In the genomic region with DNA sequence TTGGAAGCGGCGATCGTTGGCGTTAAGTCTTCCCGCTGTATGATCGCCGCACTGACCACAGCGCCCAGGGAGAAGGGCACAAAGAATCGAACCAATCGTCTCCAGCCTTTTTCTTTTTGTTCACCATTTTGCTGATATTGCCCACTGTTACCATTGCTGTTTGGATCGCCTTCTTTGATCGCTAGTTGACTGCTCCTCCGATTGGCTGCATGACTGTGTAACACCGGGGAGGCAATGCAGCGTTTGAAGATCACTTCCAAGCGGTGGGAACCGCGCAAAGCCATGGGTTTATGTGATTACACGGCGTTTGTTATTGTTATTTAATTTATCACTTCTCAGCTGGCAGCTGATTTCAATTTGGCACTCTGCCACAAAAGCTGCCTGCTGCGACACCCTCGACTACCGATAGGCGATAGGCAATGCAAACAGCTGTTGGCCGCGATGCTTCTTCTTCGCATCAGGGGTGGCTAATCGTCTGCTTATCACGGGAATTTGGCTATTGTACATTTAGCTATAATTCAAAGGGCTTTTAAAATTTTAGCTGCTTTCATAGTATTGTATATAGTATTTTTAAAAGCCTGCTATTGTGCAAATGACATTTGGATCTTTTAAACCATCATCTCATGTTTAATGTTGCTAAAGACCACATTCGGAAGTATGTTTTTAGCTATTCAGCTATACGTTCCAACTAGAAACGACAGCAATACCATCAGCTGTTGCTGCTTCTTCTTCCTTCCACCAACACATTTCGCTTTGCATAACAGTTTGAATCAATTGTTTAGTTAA, we compare ENCODE assay signal across 1 fruit fly cellular context.
TF ChIP-seq lines count a peak whose summit lies in the region.

A gene (minus strand): TSS at position 590 of the 786 bp plus-strand sequence.
A gene (plus strand): TSS at position 716 of the 786 bp plus-strand sequence.

TF ChIP-seq in whole organism, embryonic, 481 proteins besides CTCF, POLR2A, EP300 and RAD21 (continued from another document and continues in another):
- TF ChIP-seq CG14050 (GFP tag; IDR thresholded peaks at IDR 0.05; lab: Robert Waterston, UW) (no peak), CG5245 (GFP tag; optimal IDR thresholded peaks at IDR 0.05; lab: Kevin White, UChicago) (no peak), CG17829 (tag; optimal IDR thresholded peaks at IDR 0.05; lab: Kevin White, UChicago) (peak; percentile 77), pb (GFP tag; optimal IDR thresholded peaks at IDR 0.05; lab: Kevin White, UChicago) (peak; percentile 47), CG11085 (GFP tag; IDR thresholded peaks at IDR 0.05; lab: Robert Waterston, UW) (peak; percentile 30; the same call in 1 of the 2 replicates), CG6689 (GFP tag; IDR thresholded peaks at IDR 0.05; lab: Robert Waterston, UW) (no peak), Nf-YA (GFP tag; IDR thresholded peaks at IDR 0.05; lab: Robert Waterston, UW) (no peak), sob (GFP tag; IDR thresholded peaks at IDR 0.05; lab: Robert Waterston, UW) (no peak; the same call in 1 of the 2 replicates), oc (tag; optimal IDR thresholded peaks at IDR 0.05; lab: Kevin White, UChicago) (no peak), aop (GFP tag; IDR thresholded peaks at IDR 0.05; lab: Robert Waterston, UW) (no peak), Nf-YB (GFP tag; optimal IDR thresholded peaks at IDR 0.05; lab: Kevin White, UChicago) (no peak), pan (optimal IDR thresholded peaks at IDR 0.05; lab: Kevin White, UChicago) (no peak), pan (GFP tag; optimal IDR thresholded peaks at IDR 0.05 in 1 of 2, IDR thresholded peaks at IDR 0.05 in 1 of 2) (peak in 1 of 2 experiments; percentile 30), CG43689 (GFP tag; IDR thresholded peaks at IDR 0.05; lab: Robert Waterston, UW) (no peak), Sin3A (optimal IDR thresholded peaks at IDR 0.05; lab: Kevin White, UChicago) (peak; percentile 90), CG9932 (GFP tag; IDR thresholded peaks at IDR 0.05; lab: Robert Waterston, UW) (peak; percentile 84), gsb (GFP tag; IDR thresholded peaks at IDR 0.05; lab: Robert Waterston, UW) (no peak), CG34376 (GFP tag; optimal IDR thresholded peaks at IDR 0.05; lab: Kevin White, UChicago) (peak; percentile 58), zen2 (GFP tag; IDR thresholded peaks at IDR 0.05; lab: Robert Waterston, UW; ENCODE audit: partially characterized antibody) (peak; percentile 46; the same call in 1 of the 3 replicates), wdn (GFP tag; IDR thresholded peaks at IDR 0.05; lab: Robert Waterston, UW) (no peak), CG10147 (GFP tag; optimal IDR thresholded peaks at IDR 0.05; lab: Kevin White, UChicago) (peak; percentile 30), vfl (GFP tag; optimal IDR thresholded peaks at IDR 0.05; lab: Kevin White, UChicago) (peak; percentile 60), CG10321 (GFP tag; IDR thresholded peaks at IDR 0.05; lab: Robert Waterston, UW) (no peak), prd (optimal IDR thresholded peaks at IDR 0.05; lab: Kevin White, UChicago) (no peak), prd (GFP tag; IDR thresholded peaks at IDR 0.05; lab: Robert Waterston, UW) (peak; percentile 66; the same call in 1 of the 3 replicates), CG6175 (GFP tag; IDR thresholded peaks at IDR 0.05; lab: Robert Waterston, UW) (no peak), salm (tag; optimal IDR thresholded peaks at IDR 0.05; lab: Kevin White, UChicago) (no peak), CG4328 (GFP tag; optimal IDR thresholded peaks at IDR 0.05; lab: Kevin White, UChicago) (peak; percentile 18), insv (GFP tag; optimal IDR thresholded peaks at IDR 0.05; lab: Kevin White, UChicago) (peak in 1 of 2 experiments; percentile 87), slbo (GFP tag; IDR thresholded peaks at IDR 0.05; lab: Robert Waterston, UW) (peak; percentile 76), CG1233 (GFP tag; optimal IDR thresholded peaks at IDR 0.05; lab: Kevin White, UChicago) (peak; percentile 50), CG8478 (optimal IDR thresholded peaks at IDR 0.05; lab: Kevin White, UChicago) (no peak), CG3407 (GFP tag; optimal IDR thresholded peaks at IDR 0.05; lab: Kevin White, UChicago) (peak; percentile 25), Ssrp (tag; optimal IDR thresholded peaks at IDR 0.05; lab: Kevin White, UChicago) (peak; percentile 54), CG12744 (GFP tag; optimal IDR thresholded peaks at IDR 0.05; lab: Kevin White, UChicago) (peak; percentile 55), MTF-1 (GFP tag; optimal IDR thresholded peaks at IDR 0.05; lab: Kevin White, UChicago; ENCODE audit: borderline replicate concordance) (no peak), CG13894 (tag; optimal IDR thresholded peaks at IDR 0.05; lab: Kevin White, UChicago) (no peak), bsh (GFP tag; optimal IDR thresholded peaks at IDR 0.05; lab: Kevin White, UChicago) (peak in 1 of 2 experiments; percentile 39), Ptx1 (GFP tag; IDR thresholded peaks at IDR 0.05; lab: Robert Waterston, UW) (no peak; the same call in 1 of the 2 replicates), rib (GFP tag; IDR thresholded peaks at IDR 0.05; lab: Robert Waterston, UW) (no peak), Hr3 (GFP tag; optimal IDR thresholded peaks at IDR 0.05; lab: Kevin White, UChicago) (peak; percentile 78), Nf-YC (tag; optimal IDR thresholded peaks at IDR 0.05; lab: Kevin White, UChicago) (no peak), Doc2 (GFP tag; IDR thresholded peaks at IDR 0.05; lab: Robert Waterston, UW) (no peak), Tbp (GFP tag; optimal IDR thresholded peaks at IDR 0.05; lab: Kevin White, UChicago) (peak; percentile 84), CG4707 (GFP tag; optimal IDR thresholded peaks at IDR 0.05; lab: Kevin White, UChicago) (peak; percentile 97), MBD-R2 (GFP tag; IDR thresholded peaks at IDR 0.05; lab: Robert Waterston, UW) (peak; percentile 99), Neu2 (GFP tag; optimal IDR thresholded peaks at IDR 0.05; lab: Kevin White, UChicago; ENCODE audit: borderline replicate concordance) (peak; percentile 51), CG31388 (GFP tag; optimal IDR thresholded peaks at IDR 0.05; lab: Kevin White, UChicago) (no peak), HmgZ (tag; optimal IDR thresholded peaks at IDR 0.05; lab: Kevin White, UChicago) (peak; percentile 73), CG16863 (GFP tag; optimal IDR thresholded peaks at IDR 0.05; lab: Kevin White, UChicago) (peak; percentile 42), CG10979 (tag; optimal IDR thresholded peaks at IDR 0.05; lab: Kevin White, UChicago) (peak; percentile 50), CG8359 (GFP tag; optimal IDR thresholded peaks at IDR 0.05; lab: Kevin White, UChicago; ENCODE audit: borderline replicate concordance) (no peak), CG7786 (GFP tag; optimal IDR thresholded peaks at IDR 0.05; lab: Kevin White, UChicago) (peak; percentile 66), Hmx (GFP tag; optimal IDR thresholded peaks at IDR 0.05; lab: Kevin White, UChicago) (no peak), grn (GFP tag; optimal IDR thresholded peaks at IDR 0.05; lab: Kevin White, UChicago) (peak; percentile 18), tll (GFP tag; optimal IDR thresholded peaks at IDR 0.05; lab: Kevin White, UChicago) (peak; percentile 59 to 68), CG4820 (GFP tag; optimal IDR thresholded peaks at IDR 0.05; lab: Kevin White, UChicago) (peak; percentile 39), CG6272 (GFP tag; IDR thresholded peaks at IDR 0.05; lab: Robert Waterston, UW) (peak; percentile 30; the same call in 1 of the 2 replicates), esg (GFP tag; conservative IDR thresholded peaks at IDR 0.05; lab: Robert Waterston, UW) (no peak), bbx (GFP tag; IDR thresholded peaks at IDR 0.05; lab: Robert Waterston, UW; ENCODE audit: partially characterized antibody) (0 out of 2 replicates have a peak, but pooled peaks have one; percentile 49), CG11723 (GFP tag; optimal IDR thresholded peaks at IDR 0.05; lab: Kevin White, UChicago) (no peak), crol (GFP tag; IDR thresholded peaks at IDR 0.05; lab: Robert Waterston, UW) (no peak), dmrt11E (tag; optimal IDR thresholded peaks at IDR 0.05; lab: Kevin White, UChicago) (peak; percentile 43), CG9817 (tag; optimal IDR thresholded peaks at IDR 0.05; lab: Kevin White, UChicago) (peak; percentile 73), Stat92E (GFP tag; optimal IDR thresholded peaks at IDR 0.05; lab: Kevin White, UChicago) (no peak), CG6854 (GFP tag; optimal IDR thresholded peaks at IDR 0.05; lab: Kevin White, UChicago) (no peak), CG15696 (tag; optimal IDR thresholded peaks at IDR 0.05; lab: Kevin White, UChicago) (peak; percentile 52), Dbx (GFP tag; IDR thresholded peaks at IDR 0.05; lab: Robert Waterston, UW) (no peak), CG9609 (GFP tag; optimal IDR thresholded peaks at IDR 0.05; lab: Kevin White, UChicago) (peak; percentile 64), trh (GFP tag; optimal IDR thresholded peaks at IDR 0.05; lab: Kevin White, UChicago) (no peak), Vsx1 (GFP tag; optimal IDR thresholded peaks at IDR 0.05; lab: Kevin White, UChicago) (peak; percentile 34), CG10543 (GFP tag; optimal IDR thresholded peaks at IDR 0.05; lab: Kevin White, UChicago) (peak; percentile 56), CG18599 (GFP tag; optimal IDR thresholded peaks at IDR 0.05; lab: Kevin White, UChicago) (no peak), jing (GFP tag; optimal IDR thresholded peaks at IDR 0.05; lab: Kevin White, UChicago) (no peak), scrt (GFP tag; optimal IDR thresholded peaks at IDR 0.05; lab: Kevin White, UChicago) (peak; percentile 31), HLHmδ (GFP tag; optimal IDR thresholded peaks at IDR 0.05; lab: Kevin White, UChicago) (no peak), CG5180 (GFP tag; optimal IDR thresholded peaks at IDR 0.05; lab: Kevin White, UChicago) (no peak), CG8765 (GFP tag; IDR thresholded peaks at IDR 0.05; lab: Robert Waterston, UW) (0 out of 2 replicates have a peak, but pooled peaks have one; percentile 17), D19A (tag; optimal IDR thresholded peaks at IDR 0.05; lab: Kevin White, UChicago) (no peak), amos (GFP tag; IDR thresholded peaks at IDR 0.05; lab: Robert Waterston, UW; ENCODE audit: partially characterized antibody) (peak; percentile 55), unpg (GFP tag; optimal IDR thresholded peaks at IDR 0.05; lab: Kevin White, UChicago) (peak; percentile 59), p53 (GFP tag; optimal IDR thresholded peaks at IDR 0.05; lab: Kevin White, UChicago) (peak; percentile 20), CG17912 (GFP tag; optimal IDR thresholded peaks at IDR 0.05; lab: Kevin White, UChicago) (peak; percentile 32), Fer3 (tag; optimal IDR thresholded peaks at IDR 0.05; lab: Kevin White, UChicago) (peak; percentile 52), exex (tag; optimal IDR thresholded peaks at IDR 0.05; lab: Kevin White, UChicago) (peak; percentile 67), pzg (GFP tag; optimal IDR thresholded peaks at IDR 0.05; lab: Kevin White, UChicago) (peak; percentile 89), ems (GFP tag; optimal IDR thresholded peaks at IDR 0.05; lab: Kevin White, UChicago) (peak; percentile 69), CG4424 (GFP tag; optimal IDR thresholded peaks at IDR 0.05; lab: Kevin White, UChicago) (peak; percentile 17), pho (GFP tag; optimal IDR thresholded peaks at IDR 0.05; lab: Kevin White, UChicago) (peak; percentile 65), zf30C (GFP tag; optimal IDR thresholded peaks at IDR 0.05; lab: Kevin White, UChicago) (no peak), gt (GFP tag; IDR thresholded peaks at IDR 0.05; lab: Robert Waterston, UW) (no peak), YL-1 (GFP tag; optimal IDR thresholded peaks at IDR 0.05; lab: Kevin White, UChicago) (peak; percentile 64), CG14014 (GFP tag; IDR thresholded peaks at IDR 0.05; lab: Robert Waterston, UW) (no peak; the same call in 1 of the 2 replicates), CG10462 (GFP tag; optimal IDR thresholded peaks at IDR 0.05; lab: Kevin White, UChicago) (peak; percentile 35), chif (GFP tag; optimal IDR thresholded peaks at IDR 0.05; lab: Kevin White, UChicago) (peak; percentile 39 to 60), B-H2 (GFP tag; optimal IDR thresholded peaks at IDR 0.05; lab: Kevin White, UChicago) (peak; percentile 71), Aef1 (GFP tag; IDR thresholded peaks at IDR 0.05; lab: Robert Waterston, UW) (peak; percentile 60), sqz (GFP tag; optimal IDR thresholded peaks at IDR 0.05; lab: Kevin White, UChicago) (no peak), disco-r (GFP tag; optimal IDR thresholded peaks at IDR 0.05; lab: Kevin White, UChicago) (peak; percentile 40), Eip74EF (GFP tag; optimal IDR thresholded peaks at IDR 0.05; lab: Kevin White, UChicago) (no peak), CG34224 (GFP tag; IDR thresholded peaks at IDR 0.05; lab: Robert Waterston, UW; ENCODE audit: partially characterized antibody) (no peak), Hey (tag; optimal IDR thresholded peaks at IDR 0.05; lab: Kevin White, UChicago) (no peak), jumu (GFP tag; optimal IDR thresholded peaks at IDR 0.05; lab: Kevin White, UChicago) (no peak), Hsf (GFP tag; optimal IDR thresholded peaks at IDR 0.05; lab: Kevin White, UChicago) (peak; percentile 73), Gug (GFP tag; IDR thresholded peaks at IDR 0.05; lab: Robert Waterston, UW) (peak; percentile 53; the same call in 1 of the 4 replicates), Bteb2 (GFP tag; optimal IDR thresholded peaks at IDR 0.05; lab: Kevin White, UChicago) (peak; percentile 23), CG2202 (tag; optimal IDR thresholded peaks at IDR 0.05; lab: Kevin White, UChicago) (peak; percentile 1), ken (GFP tag; IDR thresholded peaks at IDR 0.05; lab: Robert Waterston, UW) (peak; percentile 63; the same call in 2 of the 3 replicates), h (optimal IDR thresholded peaks at IDR 0.05; lab: Kevin White, UChicago) (no peak), seq (GFP tag; IDR thresholded peaks at IDR 0.05; lab: Robert Waterston, UW) (no peak), al (GFP tag; IDR thresholded peaks at IDR 0.05; lab: Robert Waterston, UW) (peak; percentile 40; the same call in 1 of the 2 replicates), kay (GFP tag; optimal IDR thresholded peaks at IDR 0.05; lab: Kevin White, UChicago) (peak; percentile 3), btn (GFP tag; optimal IDR thresholded peaks at IDR 0.05; lab: Kevin White, UChicago) (no peak), CG12236 (GFP tag; optimal IDR thresholded peaks at IDR 0.05; lab: Kevin White, UChicago) (no peak), ci (GFP tag; IDR thresholded peaks at IDR 0.05; lab: Robert Waterston, UW) (no peak; the same call in 2 of the 3 replicates), gcm2 (GFP tag; optimal IDR thresholded peaks at IDR 0.05; lab: Kevin White, UChicago) (peak; percentile 15), CG30020 (tag; optimal IDR thresholded peaks at IDR 0.05; lab: Kevin White, UChicago) (peak; percentile 54), MESR4 (GFP tag; optimal IDR thresholded peaks at IDR 0.05; lab: Kevin White, UChicago) (peak; percentile 31), CG18262 (tag; optimal IDR thresholded peaks at IDR 0.05; lab: Kevin White, UChicago) (peak; percentile 57), CG5953 (GFP tag; IDR thresholded peaks at IDR 0.05; lab: Robert Waterston, UW) (no peak)
